Worm (Caenorhabditis elegans): ENCODE data around the gene her-1.

her-1 gene

ce11 chrV:9737287-9737686 lies 40.5 kb downstream of the her-1 start, which contains the start of gene aqp-4:
aqp-4 (plus strand) TSS chrV:9737556.
- no peak for TF ChIP-seq ceh-9 (tag; optimal IDR thresholded peaks at IDR 0.05)
- TF ChIP-seq unc-42 (tag; optimal IDR thresholded peaks at IDR 0.05) = no peak

ce11 chrV:9738077-9738705 lies 41.4 kb downstream of the her-1 start:
- TF ChIP-seq ceh-30 (tag; optimal IDR thresholded peaks at IDR 0.05) (no peak), npax-4 (tag; optimal IDR thresholded peaks at IDR 0.05) (no peak), hlh-15 (tag; optimal IDR thresholded peaks at IDR 0.05) (no peak), tbx-2 (tag; optimal IDR thresholded peaks at IDR 0.05) (no peak), unc-86 (tag; optimal IDR thresholded peaks at IDR 0.05) (no peak), eyg-1 (tag; optimal IDR thresholded peaks at IDR 0.05) (no peak)

ce11 chrV:9739402-9739801 lies 42.6 kb downstream of the her-1 start, which contains the start of gene marc-1:
marc-1 (plus strand) TSS chrV:9739702.
- TF ChIP-seq ceh-14 (tag; optimal IDR thresholded peaks at IDR 0.05) = no peak
- no peak for TF ChIP-seq mec-3 (tag; optimal IDR thresholded peaks at IDR 0.05; ENCODE audit: borderline replicate concordance)

ce11 chrV:9740858-9741257 lies 44.0 kb downstream of the her-1 start, which contains the start of gene sta-2:
sta-2 (plus strand) TSS chrV:9741206.
- TF ChIP-seq ceh-30 (tag; optimal IDR thresholded peaks at IDR 0.05) (no peak), ceh-48 (tag; optimal IDR thresholded peaks at IDR 0.05) (no peak), rnt-1 (tag; optimal IDR thresholded peaks at IDR 0.05) (no peak), unc-3 (GFP tag; conservative IDR thresholded peaks at IDR 0.05) (no peak), unc-3 (tag; optimal IDR thresholded peaks at IDR 0.05) (no peak), ahr-1 (tag; optimal IDR thresholded peaks at IDR 0.05) (no peak), sox-4 (tag; optimal IDR thresholded peaks at IDR 0.05) (no peak)

DNA sequence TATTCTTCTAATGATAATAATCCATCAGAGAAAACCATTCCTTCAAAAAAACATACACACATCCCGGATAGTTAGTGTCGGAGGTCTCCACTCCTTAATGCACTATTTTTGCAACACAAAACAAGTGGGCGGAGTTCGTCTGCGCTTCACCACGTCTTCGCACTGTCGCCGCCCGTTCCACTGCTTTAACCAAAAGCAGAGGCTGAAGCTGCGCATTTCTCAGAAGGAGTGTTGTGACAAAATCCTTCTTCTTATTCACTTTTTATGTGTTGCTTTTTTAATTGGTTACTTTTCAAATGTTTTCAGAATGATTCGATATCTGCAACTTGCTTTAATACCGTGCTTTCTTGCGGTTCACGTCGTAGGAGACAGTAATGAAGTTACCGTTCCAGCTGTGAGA lies 48.1 kb downstream of the her-1 start, which contains the start of gene F58E6.13:
Gene F58E6.13, plus strand, starts transcription at position 301 of the 400 bp plus-strand sequence.
- TF ChIP-seq ztf-16 (tag; optimal IDR thresholded peaks at IDR 0.05) = no peak
- no peak for TF ChIP-seq npax-4 (tag; optimal IDR thresholded peaks at IDR 0.05)
- no peak for TF ChIP-seq nfya-1 (tag; optimal IDR thresholded peaks at IDR 0.05)
- TF ChIP-seq ttx-3 (tag; optimal IDR thresholded peaks at IDR 0.05) = no peak
- no peak for TF ChIP-seq ceh-9 (tag; optimal IDR thresholded peaks at IDR 0.05)
- no peak for TF ChIP-seq che-1 (tag; optimal IDR thresholded peaks at IDR 0.05)
- no peak for TF ChIP-seq pqm-1 (tag; optimal IDR thresholded peaks at IDR 0.05)
- TF ChIP-seq T23F11.4 (GFP tag; optimal IDR thresholded peaks at IDR 0.05) = no peak
- TF ChIP-seq C08G9.2 (tag; optimal IDR thresholded peaks at IDR 0.05) = no peak
- TF ChIP-seq tbx-7 (tag; optimal IDR thresholded peaks at IDR 0.05) = no peak
- TF ChIP-seq rnt-1 (tag; optimal IDR thresholded peaks at IDR 0.05) = no peak

DNA sequence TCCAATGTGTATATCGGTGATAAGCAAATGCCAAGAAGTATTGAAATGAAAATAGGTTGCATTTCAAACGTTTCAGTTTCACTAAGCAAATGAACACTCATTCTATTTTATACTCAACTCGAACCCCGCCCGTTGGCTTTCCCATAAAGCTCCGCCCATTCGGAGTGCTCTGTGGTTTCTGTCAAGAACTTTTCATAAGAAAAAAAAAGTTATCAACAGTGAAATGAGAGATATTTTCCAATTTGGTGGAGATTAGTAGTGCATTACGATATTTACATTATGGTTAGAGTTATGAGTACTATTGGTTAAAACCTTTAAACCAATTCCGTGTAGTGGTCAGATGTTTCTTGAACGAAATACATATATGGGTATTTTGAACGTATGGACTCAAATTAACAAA lies 53.5 kb downstream of the her-1 start, which contains the start of gene F58E6.4:
Gene F58E6.4, minus strand, starts transcription at position 101 of the 400 bp plus-strand sequence.
- TF ChIP-seq fkh-10 (GFP tag; optimal IDR thresholded peaks at IDR 0.05) (no peak), ceh-19 (GFP tag; optimal IDR thresholded peaks at IDR 0.05) (no peak), pax-1 (tag; optimal IDR thresholded peaks at IDR 0.05) (no peak), unc-3 (GFP tag; conservative IDR thresholded peaks at IDR 0.05) (no peak), unc-3 (tag; optimal IDR thresholded peaks at IDR 0.05) (no peak), pag-3 (tag; optimal IDR thresholded peaks at IDR 0.05; ENCODE audit: borderline replicate concordance) (no peak), dve-1 (tag; optimal IDR thresholded peaks at IDR 0.05) (no peak), ztf-16 (tag; optimal IDR thresholded peaks at IDR 0.05) (no peak), madf-2 (tag; optimal IDR thresholded peaks at IDR 0.05) (no peak), hlh-8 (tag; optimal IDR thresholded peaks at IDR 0.05) (no peak)
